Fruit fly (Drosophila melanogaster) whole organism, wandering third instar larva: ENCODE data around the gene bb8.

Source experiments
- Abd-B ChIP-seq: fragments of >200 bp; optimal IDR thresholded peaks from 2 replicates; lab custom pipeline; 2017; ENCODE audit warnings: missing biosample characterization, missing genetic modification characterization
- CG32264 ChIP-seq: fragments of 200-800 bp; sonication (Bioruptor generic); optimal IDR thresholded peaks from 2 replicates; lab custom pipeline; 2016; ENCODE audit warnings: missing biosample characterization, missing genetic modification characterization
- CG9705 ChIP-seq: fragments of 200-800 bp; sonication (Bioruptor generic); optimal IDR thresholded peaks from 2 replicates; lab custom pipeline; 2018; ENCODE audit warnings: missing biosample characterization, mild to moderate bottlenecking, missing genetic modification characterization
- CrebA ChIP-seq: fragments of 200-800 bp; sonication (Bioruptor generic); optimal IDR thresholded peaks from 2 replicates; lab custom pipeline; 2016; ENCODE audit warnings: missing biosample characterization, mild to moderate bottlenecking, missing genetic modification characterization, borderline replicate concordance
- Dfd ChIP-seq: fragments of >200 bp; optimal IDR thresholded peaks from 2 replicates; lab custom pipeline; 2017; ENCODE audit warnings: missing biosample characterization, missing genetic modification characterization
- Dif ChIP-seq: fragments of 200-275, 200-300 bp; sonication (Bioruptor generic); optimal IDR thresholded peaks from 2 replicates; lab custom pipeline; 2018; ENCODE audit warnings: missing biosample characterization, missing genetic modification characterization; ENCODE audit not compliant: partially characterized antibody
- GATAd ChIP-seq: sonication (Bioruptor generic); optimal IDR thresholded peaks from 2 replicates; lab custom pipeline; 2016; ENCODE audit warnings: missing biosample characterization, missing genetic modification characterization
- HLH106 ChIP-seq: fragments of 200-800 bp; optimal IDR thresholded peaks from 3 replicates; lab custom pipeline; 2019; ENCODE audit warnings: missing biosample characterization, mild to moderate bottlenecking, missing genetic modification characterization, moderate library complexity
- Hnf4 ChIP-seq: fragments of 200-800 bp; sonication (Bioruptor generic); optimal IDR thresholded peaks from 2 replicates; lab custom pipeline; 2016; ENCODE audit warnings: missing biosample characterization, mild to moderate bottlenecking, missing genetic modification characterization
- Hr78 ChIP-seq: fragments of >200 bp; optimal IDR thresholded peaks from 2 replicates; lab custom pipeline; 2017; ENCODE audit warnings: missing biosample characterization, missing genetic modification characterization
- Hr83 ChIP-seq: fragments of 200-300 bp; sonication (Bioruptor generic); optimal IDR thresholded peaks from 2 replicates; lab custom pipeline; 2016; ENCODE audit warnings: missing biosample characterization, mild to moderate bottlenecking, missing genetic modification characterization, moderate library complexity; ENCODE audit not compliant: poor library complexity, severe bottlenecking
- Jra ChIP-seq: sonication (Bioruptor generic); optimal IDR thresholded peaks from 2 replicates; lab custom pipeline; 2016; ENCODE audit warnings: missing biosample characterization, missing genetic modification characterization
- Mio ChIP-seq: sonication (Bioruptor generic); optimal IDR thresholded peaks from 2 replicates; lab custom pipeline; 2016; ENCODE audit warnings: missing biosample characterization, missing genetic modification characterization
- Myc ChIP-seq: fragments of >200 bp; optimal IDR thresholded peaks from 2 replicates; lab custom pipeline; 2017
- N ChIP-seq: fragments of >200 bp; optimal IDR thresholded peaks from 2 replicates; lab custom pipeline; 2018; ENCODE audit warnings: missing biosample characterization, missing external identifiers, missing genetic modification characterization
- OdsH ChIP-seq: fragments of 200-800 bp; sonication (Bioruptor generic); optimal IDR thresholded peaks from 2 replicates; lab custom pipeline; 2016; ENCODE audit warnings: missing biosample characterization, mild to moderate bottlenecking, missing genetic modification characterization
- Rel ChIP-seq, 2 experiments: fragments of 200-800 bp; sonication (Bioruptor generic) in 1 of 2; optimal IDR thresholded peaks; 2 replicates in 1 of 2; 3 replicates in 1 of 2; lab custom pipeline; 2016 to 2019; ENCODE audit warnings: mild to moderate bottlenecking in 2 of 2, missing biosample characterization in 2 of 2, missing genetic modification characterization in 2 of 2, moderate library complexity in 1 of 2
- Sp1 ChIP-seq: fragments of 200-800 bp; sonication (Bioruptor generic); optimal IDR thresholded peaks from 3 replicates; lab custom pipeline; 2019; ENCODE audit warnings: missing biosample characterization, mild to moderate bottlenecking, missing genetic modification characterization, moderate library complexity
- Vsx2 ChIP-seq: fragments of 200-300, 225-300 bp; sonication (Bioruptor generic); optimal IDR thresholded peaks from 2 replicates; lab custom pipeline; 2018; ENCODE audit warnings: missing biosample characterization, missing genetic modification characterization; ENCODE audit not compliant: partially characterized antibody
- br ChIP-seq: fragments of 200-800 bp; sonication (Bioruptor generic); optimal IDR thresholded peaks from 2 replicates; lab custom pipeline; 2016; ENCODE audit warnings: missing biosample characterization, missing genetic modification characterization
- brk ChIP-seq: fragments of 200-800 bp; sonication (Bioruptor generic); optimal IDR thresholded peaks from 2 replicates; lab custom pipeline; 2016; ENCODE audit warnings: missing biosample characterization, mild to moderate bottlenecking, missing genetic modification characterization
- dl ChIP-seq, 2 experiments: fragments of 175-275, 200-275 bp in 1 of 2; fragments of 200-275 bp in 1 of 2; sonication (Bioruptor generic); optimal IDR thresholded peaks; lab custom pipeline; 2018; ENCODE audit warnings: mild to moderate bottlenecking in 2 of 2, missing biosample characterization in 2 of 2, missing genetic modification characterization in 2 of 2, moderate library complexity in 2 of 2; ENCODE audit not compliant: partially characterized antibody in 2 of 2, insufficient read depth in 1 of 2
- dmrt93B ChIP-seq: fragments of 200-800 bp; sonication (Bioruptor generic); optimal IDR thresholded peaks from 2 replicates; lab custom pipeline; 2018; ENCODE audit warnings: missing biosample characterization, mild to moderate bottlenecking, missing genetic modification characterization
- dsf ChIP-seq: sonication (Bioruptor generic); optimal IDR thresholded peaks from 2 replicates; lab custom pipeline; 2016; ENCODE audit warnings: missing biosample characterization, missing genetic modification characterization, borderline replicate concordance
- ey ChIP-seq: fragments of 200-800 bp; sonication (Bioruptor generic); optimal IDR thresholded peaks from 2 replicates; lab custom pipeline; 2016; ENCODE audit warnings: missing biosample characterization, missing genetic modification characterization
- foxo ChIP-seq, 2 experiments: fragments of 200-800 bp; sonication (Bioruptor generic); optimal IDR thresholded peaks; 2 replicates in 1 of 2; 3 replicates in 1 of 2; lab custom pipeline; 2016 to 2017; ENCODE audit warnings: missing biosample characterization in 2 of 2, missing genetic modification characterization in 2 of 2
- fru ChIP-seq: fragments of 200-800 bp; sonication (Bioruptor generic); optimal IDR thresholded peaks from 3 replicates; lab custom pipeline; 2016; ENCODE audit warnings: missing biosample characterization, mild to moderate bottlenecking, missing genetic modification characterization
- h ChIP-seq: fragments of 200-800 bp; sonication (Bioruptor generic); optimal IDR thresholded peaks from 3 replicates; lab custom pipeline; 2016; ENCODE audit warnings: missing biosample characterization, mild to moderate bottlenecking, missing genetic modification characterization
- jim ChIP-seq: fragments of 175-275, 200-325 bp; sonication (Bioruptor generic); optimal IDR thresholded peaks from 2 replicates; lab custom pipeline; 2016; ENCODE audit warnings: missing biosample characterization, mild to moderate bottlenecking, missing genetic modification characterization
- lola ChIP-seq: fragments of >200 bp; optimal IDR thresholded peaks from 2 replicates; lab custom pipeline; 2017; ENCODE audit warnings: missing biosample characterization, missing genetic modification characterization
- pan ChIP-seq: fragments of >200 bp; optimal IDR thresholded peaks from 2 replicates; lab custom pipeline; 2017
- psq ChIP-seq: fragments of 200-800 bp; sonication (Bioruptor generic); optimal IDR thresholded peaks from 3 replicates; lab custom pipeline; 2017; ENCODE audit warnings: missing biosample characterization, mild to moderate bottlenecking, missing genetic modification characterization, moderate library complexity
- rgr ChIP-seq: fragments of 200-800 bp; sonication (Bioruptor generic); optimal IDR thresholded peaks from 3 replicates; lab custom pipeline; 2016; ENCODE audit warnings: missing biosample characterization, mild to moderate bottlenecking, missing genetic modification characterization
- sage ChIP-seq: fragments of 200-800 bp; sonication (Bioruptor generic); optimal IDR thresholded peaks from 2 replicates; lab custom pipeline; 2016; ENCODE audit warnings: missing biosample characterization, mild to moderate bottlenecking, missing genetic modification characterization
- sv ChIP-seq: fragments of 200-800 bp; sonication (Bioruptor generic); optimal IDR thresholded peaks from 3 replicates; lab custom pipeline; 2016; ENCODE audit warnings: missing biosample characterization, missing genetic modification characterization
- tai ChIP-seq: sonication (Bioruptor generic); optimal IDR thresholded peaks from 2 replicates; lab custom pipeline; 2016; ENCODE audit warnings: missing biosample characterization, missing genetic modification characterization
- usp ChIP-seq: fragments of >200 bp; optimal IDR thresholded peaks from 2 replicates; lab custom pipeline; 2017; ENCODE audit warnings: missing biosample characterization, missing genetic modification characterization
- woc ChIP-seq: sonication (Bioruptor generic); optimal IDR thresholded peaks from 2 replicates; lab custom pipeline; 2016; ENCODE audit warnings: missing biosample characterization, mild to moderate bottlenecking, missing genetic modification characterization

bb8 gene

dm6 chr3R:23336513-23336912, 46.5 kb upstream of the bb8 start:
- TF ChIP-seq N (GFP tag; lab: Kevin White, UChicago), result no peak
- no peak for TF ChIP-seq br (GFP tag; lab: Kevin White, UChicago)
- TF ChIP-seq jim, result no peak
- no peak for TF ChIP-seq Mio (GFP tag; lab: Kevin White, UChicago)
- TF ChIP-seq sage (GFP tag; lab: Kevin White, UChicago), result no peak
- TF ChIP-seq CG9705 (GFP tag; lab: Kevin White, UChicago), result no peak
- no peak for TF ChIP-seq brk (GFP tag; lab: Kevin White, UChicago)
- no peak for TF ChIP-seq h
- no peak for TF ChIP-seq Dfd (GFP tag; lab: Kevin White, UChicago)
- TF ChIP-seq GATAd (GFP tag; lab: Kevin White, UChicago), result no peak
- TF ChIP-seq Jra (GFP tag; lab: Kevin White, UChicago), result no peak

DNA sequence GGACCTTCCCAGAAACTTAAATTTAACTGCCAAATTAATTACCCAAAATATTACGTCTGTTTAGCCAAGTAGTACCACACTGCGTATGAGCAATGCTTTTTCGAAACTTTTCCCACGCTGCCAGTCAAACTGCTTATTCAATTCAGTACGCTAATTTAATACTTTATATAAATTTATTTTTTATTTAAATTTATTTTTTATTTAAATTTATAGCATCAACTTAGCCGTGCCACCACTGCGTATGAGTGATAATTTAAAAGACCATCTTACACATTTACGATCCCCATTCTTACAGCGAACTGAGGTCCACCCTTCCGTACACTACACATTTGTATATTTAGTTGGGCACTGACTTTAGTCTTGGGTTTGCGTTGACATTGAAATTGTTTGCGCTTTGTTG, 45.6 kb upstream of the bb8 start:
- TF ChIP-seq dmrt93B (peak; percentile 22), CG32264 (GFP tag; lab: Kevin White, UChicago) (no peak), rgr (peak; percentile 9), foxo (GFP tag; optimal IDR thresholded peaks at IDR 0.05; lab: Kevin White, UChicago) (peak in 1 of 2 experiments; percentile 38), usp (no peak), HLH106 (peak; percentile 43), Sp1 (GFP tag; lab: Kevin White, UChicago) (peak; percentile 48)

- no peak for TF ChIP-seq Jra (GFP tag; lab: Kevin White, UChicago)
- peak; percentile 81 for TF ChIP-seq rgr
- TF ChIP-seq N (GFP tag; lab: Kevin White, UChicago), result no peak
- peak; percentile 69 for TF ChIP-seq HLH106
- no peak for TF ChIP-seq lola
- TF ChIP-seq dsf, result no peak
- no peak for TF ChIP-seq Myc (lab: Kevin White, UChicago)
- TF ChIP-seq h, result peak; percentile 82
- peak in 1 of 2 experiments; percentile 67 for TF ChIP-seq foxo (GFP tag; optimal IDR thresholded peaks at IDR 0.05; lab: Kevin White, UChicago)
- TF ChIP-seq br (GFP tag; lab: Kevin White, UChicago), result peak; percentile 40
- no peak for TF ChIP-seq Hr83 (GFP tag; lab: Kevin White, UChicago)
- TF ChIP-seq sv, result no peak
- no peak for TF ChIP-seq psq (GFP tag; lab: Kevin White, UChicago)
- TF ChIP-seq tai (GFP tag; lab: Kevin White, UChicago), result peak; percentile 79
- no peak for TF ChIP-seq pan (lab: Kevin White, UChicago)
- TF ChIP-seq Abd-B (GFP tag; lab: Kevin White, UChicago), result no peak
- peak; percentile 8 for TF ChIP-seq sage (GFP tag; lab: Kevin White, UChicago)
- TF ChIP-seq dl (GFP tag; optimal IDR thresholded peaks at IDR 0.05; lab: Kevin White, UChicago; ENCODE audit: insufficient read depth in 1 of 2, partially characterized antibody in 2 of 2), result no peak
- no peak for TF ChIP-seq CrebA (GFP tag; lab: Kevin White, UChicago)
- TF ChIP-seq CG32264 (GFP tag; lab: Kevin White, UChicago), result no peak
- peak; percentile 17 for TF ChIP-seq CG9705 (GFP tag; lab: Kevin White, UChicago)
- no peak for TF ChIP-seq usp
- TF ChIP-seq Hr78 (GFP tag; lab: Kevin White, UChicago), result no peak
- peak; percentile 65 for TF ChIP-seq fru (GFP tag; lab: Kevin White, UChicago)
- TF ChIP-seq OdsH (GFP tag; lab: Kevin White, UChicago), result peak; percentile 68
- peak; percentile 20 for TF ChIP-seq Rel (GFP tag; optimal IDR thresholded peaks at IDR 0.05; lab: Kevin White, UChicago)
- no peak for TF ChIP-seq Rel (tag; optimal IDR thresholded peaks at IDR 0.05; lab: Kevin White, UChicago)
- no peak for TF ChIP-seq brk (GFP tag; lab: Kevin White, UChicago)
- peak; percentile 27 for TF ChIP-seq woc (GFP tag; lab: Kevin White, UChicago)
- TF ChIP-seq ey, result peak; percentile 72
- no peak for TF ChIP-seq Mio (GFP tag; lab: Kevin White, UChicago)
- no peak for TF ChIP-seq Dfd (GFP tag; lab: Kevin White, UChicago)
- TF ChIP-seq jim, result no peak
- no peak for TF ChIP-seq Dif (GFP tag; lab: Kevin White, UChicago)
- TF ChIP-seq Vsx2 (GFP tag; lab: Kevin White, UChicago), result no peak
- TF ChIP-seq Sp1 (GFP tag; lab: Kevin White, UChicago), result peak; percentile 42
- no peak for TF ChIP-seq GATAd (GFP tag; lab: Kevin White, UChicago)
- TF ChIP-seq Hnf4 (GFP tag; lab: Kevin White, UChicago), result peak; percentile 38
- TF ChIP-seq dmrt93B, result peak; percentile 37
These were observed 44.9 kb upstream of the bb8 start for dm6 chr3R:23334866-23335265.
